Fruit fly (Drosophila melanogaster): ENCODE measurements around the gene CG1958.
A peak's percentile ranks its signal among the peaks of the same experiment; 100 is the strongest.

CG1958 gene

dm6 chrX:7301351-7302328 is 34.9 kb downstream of the CG1958 start (continued):
- peak; percentile 5 for TF ChIP-seq CG11398 (GFP tag; optimal IDR thresholded peaks at IDR 0.05)
- no peak for TF ChIP-seq Neu2 (GFP tag; optimal IDR thresholded peaks at IDR 0.05; ENCODE audit: borderline replicate concordance)
- peak; percentile 50 for TF ChIP-seq CG13775 (GFP tag; optimal IDR thresholded peaks at IDR 0.05)
- peak; percentile 39; the same call in 1 of the 2 replicates for TF ChIP-seq CG32772 (GFP tag; IDR thresholded peaks at IDR 0.05)
- TF ChIP-seq CG1529 (GFP tag; optimal IDR thresholded peaks at IDR 0.05): peak; percentile 72
- TF ChIP-seq CG17359 (tag; optimal IDR thresholded peaks at IDR 0.05): peak; percentile 48
- no peak for TF ChIP-seq CG8089 (GFP tag; optimal IDR thresholded peaks at IDR 0.05)
- peak; percentile 2 for TF ChIP-seq CG3995 (GFP tag; optimal IDR thresholded peaks at IDR 0.05)
- no peak for TF ChIP-seq MESR4 (GFP tag; optimal IDR thresholded peaks at IDR 0.05)
- no peak for TF ChIP-seq inv (GFP tag; IDR thresholded peaks at IDR 0.05; ENCODE audit: partially characterized antibody)
- peak; percentile 3 for TF ChIP-seq pum (GFP tag; optimal IDR thresholded peaks at IDR 0.05)
- no peak for TF ChIP-seq CG6765 (GFP tag; optimal IDR thresholded peaks at IDR 0.05)
- TF ChIP-seq ewg (GFP tag; optimal IDR thresholded peaks at IDR 0.05): peak; percentile 19
- no peak for TF ChIP-seq insv (GFP tag; optimal IDR thresholded peaks at IDR 0.05)
- peak; percentile 46 for TF ChIP-seq CG11723 (GFP tag; optimal IDR thresholded peaks at IDR 0.05)
- TF ChIP-seq CG6854 (GFP tag; optimal IDR thresholded peaks at IDR 0.05): no peak
- peak; percentile 63 for TF ChIP-seq Ptx1 (GFP tag; IDR thresholded peaks at IDR 0.05)
- no peak for TF ChIP-seq NC2α (GFP tag; optimal IDR thresholded peaks at IDR 0.05)
- peak; percentile 82 for TF ChIP-seq CoRest (tag; optimal IDR thresholded peaks at IDR 0.05)
- peak; percentile 79 for TF ChIP-seq CG30403 (GFP tag; optimal IDR thresholded peaks at IDR 0.05)
- TF ChIP-seq Hr51 (GFP tag; optimal IDR thresholded peaks at IDR 0.05): peak; percentile 19 to 71
- peak; percentile 81 for TF ChIP-seq CG13424 (tag; optimal IDR thresholded peaks at IDR 0.05)
- TF ChIP-seq wdn (GFP tag; IDR thresholded peaks at IDR 0.05): 0 out of 2 replicates have a peak, but pooled peaks have one; percentile 13
- TF ChIP-seq CG3281 (GFP tag; optimal IDR thresholded peaks at IDR 0.05): peak; percentile 32
- peak; percentile 39; the same call in 1 of the 2 replicates for TF ChIP-seq ttk (GFP tag; IDR thresholded peaks at IDR 0.05)
- peak; percentile 18 for TF ChIP-seq gcm2 (GFP tag; optimal IDR thresholded peaks at IDR 0.05)
- TF ChIP-seq CG34422 (GFP tag; IDR thresholded peaks at IDR 0.05): 0 out of 3 replicates have a peak, but pooled peaks have one; percentile 43
- peak; percentile 71 for TF ChIP-seq CG14710 (tag; optimal IDR thresholded peaks at IDR 0.05)
- TF ChIP-seq scrt (GFP tag; optimal IDR thresholded peaks at IDR 0.05): peak; percentile 1
- peak; percentile 42 for TF ChIP-seq Xbp1 (GFP tag; optimal IDR thresholded peaks at IDR 0.05)
- TF ChIP-seq CG31441 (GFP tag; IDR thresholded peaks at IDR 0.05): peak; percentile 82
- TF ChIP-seq CG13123 (GFP tag; optimal IDR thresholded peaks at IDR 0.05): no peak
- TF ChIP-seq HHEX (GFP tag; optimal IDR thresholded peaks at IDR 0.05): peak; percentile 18
- peak; percentile 77 for TF ChIP-seq Med (GFP tag)
- peak; percentile 90 for TF ChIP-seq CG18262 (tag; optimal IDR thresholded peaks at IDR 0.05)
- peak; percentile 54 for TF ChIP-seq CG4328 (GFP tag; optimal IDR thresholded peaks at IDR 0.05)
- TF ChIP-seq Ada2b (GFP tag; IDR thresholded peaks at IDR 0.05): peak; percentile 33
- peak; percentile 35 for TF ChIP-seq CG15011 (GFP tag; optimal IDR thresholded peaks at IDR 0.05)
- TF ChIP-seq gfzf (GFP tag; optimal IDR thresholded peaks at IDR 0.05): no peak
- no peak for TF ChIP-seq Doc2 (GFP tag; IDR thresholded peaks at IDR 0.05)
- peak; percentile 57 for TF ChIP-seq Nf-YC (tag; optimal IDR thresholded peaks at IDR 0.05)
- no peak for TF ChIP-seq gsb-n (tag; optimal IDR thresholded peaks at IDR 0.05)
- no peak; the same call in 1 of the 2 replicates for TF ChIP-seq aop (GFP tag; IDR thresholded peaks at IDR 0.05)
- peak; percentile 74 for TF ChIP-seq Asciz (GFP tag; optimal IDR thresholded peaks at IDR 0.05)
- peak; percentile 68 for TF ChIP-seq CG33557 (GFP tag; optimal IDR thresholded peaks at IDR 0.05)
- peak; percentile 74 for TF ChIP-seq CG9727 (GFP tag; optimal IDR thresholded peaks at IDR 0.05)
- TF ChIP-seq Vsx1 (GFP tag; optimal IDR thresholded peaks at IDR 0.05): no peak

Data from whole organism, embryonic.